Fruit fly (Drosophila melanogaster): Measurements from ENCODE around the gene Spn28F.

Gene Spn28F

dm6 chr2L:8290653-8291233, 49.1 kb upstream of the Spn28F start (continued):
- TF ChIP-seq wor (GFP tag; IDR thresholded peaks at IDR 0.05), result no peak
- TF ChIP-seq zen (tag; optimal IDR thresholded peaks at IDR 0.05), result no peak
- peak; percentile 80 for TF ChIP-seq Drgx (GFP tag; IDR thresholded peaks at IDR 0.05)
- TF ChIP-seq CG2129 (GFP tag; IDR thresholded peaks at IDR 0.05; ENCODE audit: partially characterized antibody), result no peak
- TF ChIP-seq tna (GFP tag; IDR thresholded peaks at IDR 0.05; ENCODE audit: partially characterized antibody), result no peak
- TF ChIP-seq kni (GFP tag; optimal IDR thresholded peaks at IDR 0.05), result no peak
- TF ChIP-seq CG11093 (GFP tag; IDR thresholded peaks at IDR 0.05), result no peak
- TF ChIP-seq slou (GFP tag; optimal IDR thresholded peaks at IDR 0.05), result no peak
- TF ChIP-seq CG3726 (GFP tag; IDR thresholded peaks at IDR 0.05), result no peak
- TF ChIP-seq CG10979 (tag; optimal IDR thresholded peaks at IDR 0.05), result peak; percentile 39
- TF ChIP-seq nau (GFP tag; optimal IDR thresholded peaks at IDR 0.05), result no peak
- TF ChIP-seq CG17328 (GFP tag; IDR thresholded peaks at IDR 0.05), result peak; percentile 13; the same call in 1 of the 2 replicates
- TF ChIP-seq B-H2 (GFP tag; optimal IDR thresholded peaks at IDR 0.05), result no peak
- no peak for TF ChIP-seq HLH3B (GFP tag; IDR thresholded peaks at IDR 0.05)
- no peak for TF ChIP-seq CG16779 (GFP tag; IDR thresholded peaks at IDR 0.05)
- TF ChIP-seq Dip2 (GFP tag; IDR thresholded peaks at IDR 0.05), result no peak
- no peak for TF ChIP-seq CG17186 (GFP tag; optimal IDR thresholded peaks at IDR 0.05)
- TF ChIP-seq CG14710 (tag; optimal IDR thresholded peaks at IDR 0.05), result no peak
- TF ChIP-seq vvl (GFP tag; IDR thresholded peaks at IDR 0.05), result peak; percentile 30; the same call in 1 of the 2 replicates
- no peak for TF ChIP-seq Aef1 (GFP tag; IDR thresholded peaks at IDR 0.05)
- TF ChIP-seq CG3065 (GFP tag; optimal IDR thresholded peaks at IDR 0.05), result no peak
- TF ChIP-seq Fer3 (tag; optimal IDR thresholded peaks at IDR 0.05), result no peak
- TF ChIP-seq nerfin-2 (GFP tag; IDR thresholded peaks at IDR 0.05; ENCODE audit: partially characterized antibody), result no peak
- TF ChIP-seq CG10366 (GFP tag; IDR thresholded peaks at IDR 0.05), result no peak; the same call in 1 of the 2 replicates
- TF ChIP-seq bsh (GFP tag; optimal IDR thresholded peaks at IDR 0.05), result peak; percentile 43 to 61
- TF ChIP-seq prd (optimal IDR thresholded peaks at IDR 0.05), result no peak
- peak; percentile 41; the same call in 1 of the 3 replicates for TF ChIP-seq prd (GFP tag; IDR thresholded peaks at IDR 0.05)
- TF ChIP-seq Mes4 (GFP tag; optimal IDR thresholded peaks at IDR 0.05), result no peak
- TF ChIP-seq slbo (GFP tag; IDR thresholded peaks at IDR 0.05), result peak; percentile 28; the same call in 1 of the 2 replicates
- TF ChIP-seq gce (GFP tag; IDR thresholded peaks at IDR 0.05), result no peak
- TF ChIP-seq CG17612 (GFP tag; IDR thresholded peaks at IDR 0.05), result no peak
- TF ChIP-seq Rx (GFP tag; IDR thresholded peaks at IDR 0.05), result no peak
- TF ChIP-seq ttk (GFP tag; IDR thresholded peaks at IDR 0.05), result no peak
- no peak for TF ChIP-seq gcm (GFP tag; optimal IDR thresholded peaks at IDR 0.05)
- no peak for TF ChIP-seq CG15601 (tag; optimal IDR thresholded peaks at IDR 0.05)
- TF ChIP-seq CG7745 (tag; optimal IDR thresholded peaks at IDR 0.05), result no peak
- TF ChIP-seq pros (GFP tag; optimal IDR thresholded peaks at IDR 0.05), result no peak
- no peak for TF ChIP-seq D19A (tag; optimal IDR thresholded peaks at IDR 0.05)
- peak; percentile 15 for TF ChIP-seq nmo (GFP tag; optimal IDR thresholded peaks at IDR 0.05)
- no peak for TF ChIP-seq crc (GFP tag; optimal IDR thresholded peaks at IDR 0.05)
- no peak for TF ChIP-seq CG32767 (GFP tag; IDR thresholded peaks at IDR 0.05)
- no peak for TF ChIP-seq Lim3 (GFP tag; IDR thresholded peaks at IDR 0.05)
- TF ChIP-seq da (GFP tag; optimal IDR thresholded peaks at IDR 0.05), result no peak
- no peak for TF ChIP-seq pfk (GFP tag; optimal IDR thresholded peaks at IDR 0.05)
- no peak for TF ChIP-seq CG15479 (GFP tag; optimal IDR thresholded peaks at IDR 0.05)
- no peak for TF ChIP-seq Hr78 (GFP tag; optimal IDR thresholded peaks at IDR 0.05)
- no peak for TF ChIP-seq CG30403 (GFP tag; optimal IDR thresholded peaks at IDR 0.05)
- 0 out of 2 replicates have a peak, but pooled peaks have one; percentile 32 for TF ChIP-seq CG31441 (GFP tag; IDR thresholded peaks at IDR 0.05)
- TF ChIP-seq Fer2 (tag; optimal IDR thresholded peaks at IDR 0.05), result no peak
- TF ChIP-seq CG18619 (GFP tag; optimal IDR thresholded peaks at IDR 0.05), result no peak
